Fruit fly (Drosophila melanogaster) whole organism, adult: ENCODE results near the gene snu.

Source experiments
- CG33017 ChIP-seq: fragments of 200-800 bp; sonication (Bioruptor generic); optimal IDR thresholded peaks from 2 replicates; lab custom pipeline; 2018; ENCODE audit warnings: missing biosample characterization, mild to moderate bottlenecking, missing genetic modification characterization, moderate library complexity
- Clk ChIP-seq: fragments of 200-800 bp; sonication (Bioruptor generic); optimal IDR thresholded peaks from 2 replicates; lab custom pipeline; 2017; ENCODE audit warnings: missing biosample characterization, missing genetic modification characterization
- cic ChIP-seq: fragments of 200-800 bp; sonication (Bioruptor generic); optimal IDR thresholded peaks from 2 replicates; lab custom pipeline; 2017; ENCODE audit warnings: missing biosample characterization, mild to moderate bottlenecking, missing genetic modification characterization, moderate library complexity

DNA sequence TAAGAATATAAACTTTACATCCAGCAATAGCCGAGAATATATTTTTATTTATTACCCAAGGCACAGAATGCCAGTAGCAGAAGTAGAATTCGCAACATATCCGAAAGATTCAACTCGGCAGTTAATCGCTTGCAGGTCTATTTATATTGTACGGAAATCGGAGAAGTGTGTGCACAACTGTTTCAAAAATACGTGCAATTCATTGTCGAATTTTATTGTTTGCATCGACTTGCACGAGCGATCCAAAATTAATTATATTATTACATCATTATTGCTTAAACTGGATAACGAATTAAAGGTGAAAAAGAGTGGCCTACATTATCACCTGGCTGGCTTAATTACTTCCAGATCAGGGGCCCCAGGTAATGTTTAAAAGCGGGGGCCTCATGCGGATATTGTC lies 32.0 kb upstream of the snu start, which contains the start of gene CG14062:
- TF ChIP-seq CG33017 (no peak), cic (GFP tag; lab: Kevin White, UChicago) (no peak), Clk (GFP tag; lab: Kevin White, UChicago) (no peak)
